Fruit fly (Drosophila melanogaster) whole organism, embryonic: ENCODE measurements around the gene Tmx3.

ENCODE experiments used
- B-H1 ChIP-seq: fragments of 200-800 bp; sonication (Bioruptor generic); IDR thresholded peaks from 3 replicates; pipeline ENCODE4 v1.3.6; 2022; ENCODE audit warnings: missing biosample characterization, missing genetic modification characterization
- Bgb ChIP-seq: fragments of 200-800 bp; sonication (Bioruptor generic); IDR thresholded peaks from 2 replicates; pipeline ENCODE4 v1.3.6; 2022; ENCODE audit warnings: missing biosample characterization, missing genetic modification characterization; ENCODE audit not compliant: partially characterized antibody
- CG11560 ChIP-seq: fragments of 200-800 bp; sonication (Bioruptor generic); IDR thresholded peaks from 3 replicates; pipeline ENCODE4 v1.3.6; 2022; ENCODE audit warnings: missing biosample characterization, missing genetic modification characterization
- CG14965 ChIP-seq: fragments of 200-800 bp; sonication (Bioruptor generic); optimal IDR thresholded peaks from 2 replicates; lab custom pipeline; 2016; ENCODE audit warnings: missing biosample characterization, missing genetic modification characterization, borderline replicate concordance
- CG15011 ChIP-seq: fragments of 200-800 bp; sonication (Bioruptor generic); optimal IDR thresholded peaks from 3 replicates; lab custom pipeline; 2018; ENCODE audit warnings: missing biosample characterization, mild to moderate bottlenecking, missing genetic modification characterization
- CG15269 ChIP-seq: fragments of 200-800 bp; sonication (Bioruptor generic); optimal IDR thresholded peaks from 2 replicates; lab custom pipeline; 2018; ENCODE audit warnings: missing biosample characterization, mild to moderate bottlenecking, missing genetic modification characterization, moderate library complexity
- CG15514 ChIP-seq: fragments of 200-800 bp; sonication (Bioruptor generic); optimal IDR thresholded peaks from 3 replicates; lab custom pipeline; 2017; ENCODE audit warnings: missing biosample characterization, missing genetic modification characterization, mild to moderate bottlenecking, moderate library complexity, missing genetic modification reagents
- CG16779 ChIP-seq: fragments of 200-800 bp; sonication (Bioruptor generic); IDR thresholded peaks from 2 replicates; pipeline ENCODE4 v1.3.6; 2022; ENCODE audit warnings: missing biosample characterization, missing genetic modification characterization
- CG17829 ChIP-seq: fragments of 200-800 bp; optimal IDR thresholded peaks from 2 replicates; lab custom pipeline; 2019; ENCODE audit warnings: missing biosample characterization, mild to moderate bottlenecking, missing genetic modification characterization, moderate library complexity
- CG1832 ChIP-seq: fragments of 200-800 bp; sonication (Bioruptor generic); optimal IDR thresholded peaks from 2 replicates; lab custom pipeline; 2017; ENCODE audit warnings: missing biosample characterization, mild to moderate bottlenecking, missing genetic modification characterization, inconsistent platforms
- CG2202 ChIP-seq: fragments of 200-800 bp; sonication (Bioruptor generic); optimal IDR thresholded peaks from 2 replicates; lab custom pipeline; 2018; ENCODE audit warnings: missing biosample characterization, mild to moderate bottlenecking, missing genetic modification characterization
- CG2678 ChIP-seq: fragments of 200-800 bp; sonication (Bioruptor generic); optimal IDR thresholded peaks from 3 replicates; lab custom pipeline; 2019; ENCODE audit warnings: missing biosample characterization, mild to moderate bottlenecking, missing genetic modification characterization, moderate library complexity
- CG3407 ChIP-seq: fragments of 200-800 bp; sonication (Bioruptor generic); optimal IDR thresholded peaks from 2 replicates; lab custom pipeline; 2018; ENCODE audit warnings: missing biosample characterization, mild to moderate bottlenecking, missing genetic modification characterization
- CG34422 ChIP-seq: fragments of 200-800 bp; sonication (Bioruptor generic); IDR thresholded peaks from 3 replicates; pipeline ENCODE4 v1.3.6; 2022; ENCODE audit warnings: missing biosample characterization, missing genetic modification characterization
- CG3726 ChIP-seq: fragments of 200-800 bp; sonication (Bioruptor generic); IDR thresholded peaks from 3 replicates; pipeline ENCODE4, ENCODE4 v1.3.6; 2022; ENCODE audit warnings: missing biosample characterization, missing genetic modification characterization
- CG42726 ChIP-seq: fragments of 200-800 bp; sonication (Bioruptor generic); IDR thresholded peaks from 2 replicates; pipeline ENCODE4 v1.3.6; 2022; ENCODE audit warnings: missing biosample characterization, missing genetic modification characterization; ENCODE audit not compliant: partially characterized antibody
- CG4854 ChIP-seq: fragments of 200-800 bp; sonication (Bioruptor generic); optimal IDR thresholded peaks from 2 replicates; lab custom pipeline; 2016; ENCODE audit warnings: missing biosample characterization, missing genetic modification characterization, inconsistent platforms
- CG6854 ChIP-seq: fragments of 200-800 bp; sonication (Bioruptor generic); optimal IDR thresholded peaks from 3 replicates; lab custom pipeline; 2017; ENCODE audit warnings: missing biosample characterization, mild to moderate bottlenecking, missing genetic modification characterization
- CG8290 ChIP-seq, 3 experiments: fragments of 200-800 bp; sonication (Bioruptor generic); optimal IDR thresholded peaks; 2 replicates each; lab custom pipeline; 2016 to 2019; ENCODE audit warnings: missing biosample characterization in 3 of 3, missing genetic modification characterization in 3 of 3, mild to moderate bottlenecking in 2 of 3, moderate library complexity in 1 of 3
- E2f1 ChIP-seq: fragments of 200-800 bp; sonication (Bioruptor generic); IDR thresholded peaks from 2 replicates; pipeline ENCODE4 v1.3.6; 2022; ENCODE audit warnings: missing biosample characterization, missing genetic modification characterization
- Ets65A ChIP-seq: fragments of 200-800 bp; sonication (Bioruptor generic); peaks from one replicate; lab custom pipeline; 2016; ENCODE audit warnings: missing biosample characterization, missing genetic modification characterization
- Fer1 ChIP-seq: fragments of 200-800 bp; sonication (Bioruptor generic); optimal IDR thresholded peaks from 2 replicates; lab custom pipeline; 2017; ENCODE audit warnings: missing biosample characterization, mild to moderate bottlenecking, missing genetic modification characterization
- Med ChIP-seq: fragments of 200-800 bp; sonication (Bioruptor generic); peaks from one replicate; lab custom pipeline; 2016; ENCODE audit warnings: missing biosample characterization, missing genetic modification characterization, mild to moderate bottlenecking, inconsistent platforms, moderate library complexity
- Sin3A ChIP-seq: fragments of >200 bp; optimal IDR thresholded peaks from 2 replicates; lab custom pipeline; 2018
- Sry-β ChIP-seq: fragments of 200-800 bp; sonication (Bioruptor generic); optimal IDR thresholded peaks from 2 replicates; lab custom pipeline; 2018; ENCODE audit warnings: missing biosample characterization, mild to moderate bottlenecking, missing genetic modification characterization, moderate library complexity
- Taf1 ChIP-seq: fragments of 200-800 bp; sonication (Bioruptor generic); IDR thresholded peaks from 2 replicates; pipeline ENCODE4 v1.3.6; 2022; ENCODE audit warnings: missing biosample characterization, missing genetic modification characterization
- bsh ChIP-seq, 2 experiments: fragments of 200-800 bp; sonication (Bioruptor generic); optimal IDR thresholded peaks; 2 replicates each; lab custom pipeline; 2017 to 2018; ENCODE audit warnings: mild to moderate bottlenecking in 2 of 2, missing biosample characterization in 2 of 2, missing genetic modification characterization in 2 of 2, moderate library complexity in 1 of 2
- chinmo ChIP-seq: fragments of 200-800 bp; sonication (Bioruptor generic); IDR thresholded peaks from 4 replicates; pipeline ENCODE4 v1.3.6; 2022; ENCODE audit warnings: missing biosample characterization, missing genetic modification characterization; ENCODE audit not compliant: partially characterized antibody
- crol ChIP-seq: fragments of 200-800 bp; sonication (Bioruptor generic); IDR thresholded peaks from 2 replicates; pipeline ENCODE4 v1.3.6; 2022; ENCODE audit warnings: missing biosample characterization, missing genetic modification characterization
- crp ChIP-seq, 2 experiments: fragments of 200-800 bp; sonication (Bioruptor generic); optimal IDR thresholded peaks; 2 replicates in 1 of 2; 3 replicates in 1 of 2; lab custom pipeline; 2017; ENCODE audit warnings: missing biosample characterization in 2 of 2, missing genetic modification characterization in 2 of 2, mild to moderate bottlenecking in 1 of 2, moderate library complexity in 1 of 2
- cwo ChIP-seq: fragments of 200-800 bp; sonication (Bioruptor generic); optimal IDR thresholded peaks from 3 replicates; lab custom pipeline; 2017; ENCODE audit warnings: missing biosample characterization, missing genetic modification characterization, mild to moderate bottlenecking, moderate library complexity, missing genetic modification reagents
- ewg ChIP-seq: fragments of 200-800 bp; sonication (Bioruptor generic); optimal IDR thresholded peaks from 3 replicates; lab custom pipeline; 2017; ENCODE audit warnings: mild to moderate bottlenecking, missing biosample characterization, missing genetic modification reagents, missing genetic modification characterization
- ftz-f1 ChIP-seq: fragments of 200-800 bp; sonication (Bioruptor generic); optimal IDR thresholded peaks from 2 replicates; lab custom pipeline; 2016; ENCODE audit warnings: missing biosample characterization, missing genetic modification characterization
- h ChIP-seq: fragments of >200 bp; optimal IDR thresholded peaks from 2 replicates; lab custom pipeline; 2017
- jigr1 ChIP-seq: fragments of 200-800 bp; sonication (Bioruptor generic); IDR thresholded peaks from 3 replicates; pipeline ENCODE4 v1.3.6; 2022; ENCODE audit warnings: missing biosample characterization, missing genetic modification characterization
- kay ChIP-seq: fragments of 200-800 bp; sonication (Bioruptor generic); optimal IDR thresholded peaks from 2 replicates; lab custom pipeline; 2016; ENCODE audit warnings: missing biosample characterization, missing genetic modification characterization
- klu ChIP-seq: fragments of 200-800 bp; sonication (Bioruptor generic); IDR thresholded peaks from 2 replicates; pipeline ENCODE4 v1.3.6; 2022; ENCODE audit warnings: missing biosample characterization, missing genetic modification characterization
- lbe ChIP-seq: fragments of 200-800 bp; sonication (Bioruptor generic); optimal IDR thresholded peaks from 2 replicates; lab custom pipeline; 2016; ENCODE audit warnings: missing biosample characterization, mild to moderate bottlenecking, missing genetic modification characterization
- pita ChIP-seq: fragments of 200-800 bp; sonication (Bioruptor generic); optimal IDR thresholded peaks from 2 replicates; lab custom pipeline; 2017; ENCODE audit warnings: missing biosample characterization, mild to moderate bottlenecking, missing genetic modification characterization
- sc ChIP-seq, 3 experiments: fragments of >200 bp in 2 of 3; fragments of 200-800 bp in 1 of 3; sonication (Bioruptor generic) in 1 of 3; optimal IDR thresholded peaks; 2 replicates in 2 of 3; 3 replicates in 1 of 3; lab custom pipeline; 2017; ENCODE audit warnings: mild to moderate bottlenecking in 1 of 3, missing biosample characterization in 1 of 3, missing genetic modification characterization in 1 of 3, missing genetic modification reagents in 1 of 3
- seq ChIP-seq: fragments of 200-800 bp; sonication (Bioruptor generic); IDR thresholded peaks from 2 replicates; pipeline ENCODE4 v1.3.6; 2022; ENCODE audit warnings: missing biosample characterization, missing genetic modification characterization
- slou ChIP-seq: fragments of 200-800 bp; sonication (Bioruptor generic); optimal IDR thresholded peaks from 3 replicates; lab custom pipeline; 2016; ENCODE audit warnings: missing biosample characterization, missing genetic modification characterization
- so ChIP-seq: fragments of 200-800 bp; sonication (Bioruptor generic); IDR thresholded peaks from 3 replicates; pipeline ENCODE4 v1.3.6; 2022; ENCODE audit warnings: missing biosample characterization, missing genetic modification characterization
- ssp ChIP-seq: fragments of 200-800 bp; sonication (Bioruptor generic); IDR thresholded peaks from 2 replicates; pipeline ENCODE4 v1.3.6; 2022; ENCODE audit warnings: missing biosample characterization, missing genetic modification characterization
- zf30C ChIP-seq: fragments of 200-800 bp; sonication (Bioruptor generic); optimal IDR thresholded peaks from 3 replicates; lab custom pipeline; 2018; ENCODE audit warnings: missing biosample characterization, mild to moderate bottlenecking, missing genetic modification characterization

Tmx3 gene

DNA sequence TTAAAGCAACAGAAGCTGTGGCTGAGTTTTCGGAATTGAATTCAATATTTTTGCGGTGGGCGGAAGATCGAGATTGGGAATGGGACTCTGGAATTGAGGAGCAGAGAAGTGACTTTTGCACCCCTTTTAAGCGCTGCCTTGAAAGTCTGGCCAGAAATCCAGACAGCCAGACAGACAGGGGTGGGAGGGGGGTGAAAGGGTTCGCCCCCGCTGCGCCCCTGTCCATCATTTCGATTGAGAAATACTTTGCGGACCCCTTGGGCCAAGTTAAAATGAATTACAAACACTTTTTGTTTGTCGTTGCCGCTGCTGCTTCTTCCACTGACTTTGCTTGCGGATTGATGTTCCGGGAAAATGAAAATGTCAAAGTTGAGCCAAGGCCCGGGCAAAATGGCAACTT lies 45.4 kb upstream of the Tmx3 start:
- no peak for TF ChIP-seq CG8290 (GFP tag; optimal IDR thresholded peaks at IDR 0.05; lab: Kevin White, UChicago)
- no peak for TF ChIP-seq CG8290 (tag; optimal IDR thresholded peaks at IDR 0.05; lab: Kevin White, UChicago)
- TF ChIP-seq kay: no peak
- TF ChIP-seq so (GFP tag; lab: Robert Waterston, UW): no peak
- TF ChIP-seq h (lab: Kevin White, UChicago): no peak
- no peak for TF ChIP-seq CG14965 (GFP tag; lab: Kevin White, UChicago)
- no peak for TF ChIP-seq CG2202 (tag; lab: Kevin White, UChicago)
- TF ChIP-seq slou (GFP tag; lab: Kevin White, UChicago): no peak
- peak; percentile 77 for TF ChIP-seq Med
- TF ChIP-seq sc (optimal IDR thresholded peaks at IDR 0.05; lab: Kevin White, UChicago): no peak
- TF ChIP-seq sc (GFP tag; optimal IDR thresholded peaks at IDR 0.05; lab: Kevin White, UChicago): no peak
- peak; percentile 58 for TF ChIP-seq crol (GFP tag; lab: Robert Waterston, UW)

DNA sequence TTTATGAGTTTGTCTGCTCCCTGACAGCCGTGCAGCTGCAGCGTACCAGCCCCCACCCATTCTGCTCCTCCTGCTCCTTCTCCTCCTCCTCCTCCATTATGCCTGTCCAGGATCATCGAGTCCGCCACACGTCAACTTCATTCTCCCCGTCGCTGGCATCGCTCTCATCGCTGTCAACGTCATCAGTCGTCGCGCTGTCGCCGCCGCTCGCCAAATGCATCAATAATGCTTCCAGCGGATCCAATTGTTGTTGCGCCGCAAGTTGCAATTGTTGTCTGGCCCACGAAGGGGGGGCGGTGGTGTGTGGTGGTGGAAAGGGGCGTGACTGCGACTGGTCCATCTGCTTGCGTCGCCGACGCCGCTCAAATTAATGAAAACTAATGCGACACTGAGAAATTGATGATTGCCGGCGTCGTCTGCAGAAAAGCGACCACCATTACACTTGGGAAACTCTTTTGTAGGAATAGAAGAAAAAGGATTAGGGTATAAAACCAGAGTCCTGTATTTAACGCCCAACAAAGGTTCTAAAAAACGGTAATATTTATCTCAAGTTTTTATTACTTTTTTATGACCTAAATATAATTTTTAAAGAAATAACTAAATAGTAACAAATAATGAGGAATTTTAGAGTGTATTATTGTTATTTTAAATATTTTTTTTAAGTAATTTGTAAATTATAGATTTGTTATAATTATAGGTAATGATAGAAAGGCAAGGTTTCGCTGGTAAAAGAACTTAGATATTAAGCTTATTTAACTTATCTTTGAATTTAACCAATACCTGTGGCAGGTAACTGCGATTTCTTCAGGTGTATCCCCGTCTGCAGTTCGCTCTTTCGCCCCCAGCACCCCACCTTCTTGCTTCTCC lies 39.6 kb upstream of the Tmx3 start:
- no peak for TF ChIP-seq CG17829 (tag; lab: Kevin White, UChicago)
- no peak for TF ChIP-seq crp (GFP tag; optimal IDR thresholded peaks at IDR 0.05; lab: Kevin White, UChicago)
- TF ChIP-seq CG11560 (tag; lab: Robert Waterston, UW): 0 out of 3 replicates have a peak, but pooled peaks have one; percentile 26

DNA sequence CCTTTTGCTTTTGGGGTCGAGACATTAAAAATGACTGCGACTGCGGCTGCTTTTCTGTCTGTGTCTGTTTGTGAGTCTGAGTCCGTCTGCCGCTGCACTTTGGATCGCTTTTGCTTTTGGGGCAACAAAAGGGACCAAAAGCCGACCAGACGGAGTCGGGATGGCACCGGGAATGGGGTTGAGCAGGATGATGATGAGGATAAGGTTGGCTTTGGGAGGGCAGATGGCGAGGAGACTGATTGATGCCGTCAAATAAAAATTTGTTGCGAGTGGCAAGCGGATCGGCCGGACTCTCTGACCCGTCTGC lies 39.0 kb upstream of the Tmx3 start:
- no peak for TF ChIP-seq E2f1 (GFP tag; lab: Robert Waterston, UW)
- TF ChIP-seq CG15011: no peak
- TF ChIP-seq CG1832 (GFP tag; lab: Kevin White, UChicago): no peak
- TF ChIP-seq CG15514 (GFP tag; lab: Kevin White, UChicago): no peak
- no peak for TF ChIP-seq ewg (GFP tag; lab: Kevin White, UChicago)
- TF ChIP-seq Taf1 (GFP tag; lab: Robert Waterston, UW): no peak
- TF ChIP-seq CG16779: peak; percentile 37; the same call in 1 of the 2 replicates
- TF ChIP-seq pita (GFP tag; lab: Kevin White, UChicago): no peak
- TF ChIP-seq CG2678 (tag; lab: Kevin White, UChicago): no peak
- no peak for TF ChIP-seq B-H1 (GFP tag; lab: Robert Waterston, UW)
- TF ChIP-seq CG42726 (GFP tag; lab: Robert Waterston, UW): no peak
- TF ChIP-seq Ets65A: peak; percentile 75
- TF ChIP-seq CG15269 (tag; lab: Kevin White, UChicago): no peak
- TF ChIP-seq chinmo (GFP tag; lab: Robert Waterston, UW): no peak
- no peak for TF ChIP-seq ssp (GFP tag; lab: Robert Waterston, UW)
- TF ChIP-seq seq (GFP tag; lab: Robert Waterston, UW): no peak
- TF ChIP-seq Bgb (GFP tag; lab: Robert Waterston, UW): no peak

DNA sequence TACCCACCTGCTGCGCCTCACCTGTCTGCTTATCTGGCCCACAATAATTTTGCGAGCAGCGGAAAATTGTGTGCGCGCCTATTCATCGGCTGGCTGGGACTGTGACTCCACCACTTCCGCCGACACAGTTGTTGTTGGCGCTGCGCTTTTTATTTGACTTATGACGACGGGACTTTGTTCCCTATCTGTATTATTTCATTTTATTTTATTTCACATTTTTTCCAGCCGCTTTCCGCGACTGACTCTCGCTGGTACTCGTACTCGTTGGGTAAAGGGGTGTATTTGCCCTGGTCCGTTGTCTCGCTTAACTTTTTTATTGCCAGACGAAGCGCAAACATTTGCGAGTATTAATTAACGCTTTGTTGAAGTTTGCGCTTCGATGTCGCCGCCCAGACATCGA lies 38.0 kb upstream of the Tmx3 start:
- TF ChIP-seq Sin3A (lab: Kevin White, UChicago): no peak
- TF ChIP-seq CG6854 (GFP tag; lab: Kevin White, UChicago): no peak
- peak in 1 of 2 experiments; percentile 38 for TF ChIP-seq bsh (GFP tag; optimal IDR thresholded peaks at IDR 0.05; lab: Kevin White, UChicago)
- TF ChIP-seq lbe: peak; percentile 34
- peak; percentile 13 for TF ChIP-seq Fer1 (GFP tag; lab: Kevin White, UChicago)
- TF ChIP-seq CG3407 (GFP tag; lab: Kevin White, UChicago): no peak
- no peak for TF ChIP-seq CG3726 (GFP tag; lab: Robert Waterston, UW)
- no peak for TF ChIP-seq Sry-β
- no peak for TF ChIP-seq CG4854
- TF ChIP-seq zf30C (GFP tag; lab: Kevin White, UChicago): no peak
- TF ChIP-seq CG34422 (GFP tag; lab: Robert Waterston, UW): no peak
- no peak for TF ChIP-seq ftz-f1
- no peak for TF ChIP-seq klu (GFP tag; lab: Robert Waterston, UW)
- peak; percentile 21 for TF ChIP-seq cwo (GFP tag; lab: Kevin White, UChicago)
- TF ChIP-seq jigr1: no peak
